Fruit fly (Drosophila melanogaster): ENCODE data around the gene CG2656.
A peak's percentile ranks its signal among the peaks of the same experiment; 100 is the strongest.

DNA sequence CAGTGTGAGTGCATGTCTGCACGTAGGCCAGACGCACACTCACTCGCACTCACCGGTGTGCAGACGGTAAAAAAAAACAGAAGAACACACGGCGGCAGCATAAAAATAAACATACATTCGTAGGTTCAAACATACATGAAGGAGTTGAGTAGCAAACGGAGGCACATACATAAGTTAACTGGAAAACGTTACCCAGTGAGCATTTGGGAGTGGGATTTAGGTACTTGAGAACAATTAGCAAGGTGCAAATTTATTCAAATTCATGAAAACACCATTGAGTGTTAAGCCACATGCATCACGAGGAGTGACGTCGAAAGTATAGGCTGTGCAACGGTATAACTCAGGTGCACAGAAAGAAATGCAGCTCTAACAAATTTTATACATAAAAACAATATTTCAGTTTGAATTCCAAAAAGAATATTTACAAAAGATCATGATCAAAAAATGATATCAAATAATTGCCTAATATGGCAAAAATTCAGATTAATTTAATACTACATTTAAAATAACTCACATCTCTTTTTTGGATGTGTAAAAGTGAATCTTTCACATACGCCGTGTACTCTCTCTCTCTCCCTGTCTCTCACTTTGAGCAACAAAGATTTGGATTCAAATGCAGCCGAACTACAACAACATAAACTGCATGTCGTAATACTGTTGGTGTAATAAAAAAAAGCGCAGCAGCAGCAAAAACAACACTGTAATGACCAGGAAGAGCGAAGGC lies 35.8 kb upstream of the CG2656 start:
- TF ChIP-seq CG4496 (GFP tag; IDR thresholded peaks at IDR 0.05) (no peak), gl (tag; optimal IDR thresholded peaks at IDR 0.05) (peak; percentile 68), fd96Ca (GFP tag; IDR thresholded peaks at IDR 0.05) (no peak), CG9948 (tag; optimal IDR thresholded peaks at IDR 0.05) (peak; percentile 96), CG10348 (GFP tag; IDR thresholded peaks at IDR 0.05) (no peak), EcR (GFP tag; optimal IDR thresholded peaks at IDR 0.05) (no peak)

Data from whole organism, pupa.